Fruit fly (Drosophila melanogaster) whole organism, prepupa: Measurements from ENCODE around the gene CG4650.

Experiments
- Blimp-1 ChIP-seq: fragments of 200-800 bp; sonication (Bioruptor generic); optimal IDR thresholded peaks from 3 replicates; lab custom pipeline; 2017; ENCODE audit warnings: missing biosample characterization, missing genetic modification characterization, mild to moderate bottlenecking, moderate library complexity, missing genetic modification reagents
- CG15336 ChIP-seq: fragments of 200-800 bp; sonication (Bioruptor generic); IDR thresholded peaks from 2 replicates; pipeline ENCODE4 v1.3.6; 2022; ENCODE audit warnings: missing biosample characterization, missing genetic modification characterization
- CG16779 ChIP-seq: fragments of 200-800 bp; sonication (Bioruptor generic); optimal IDR thresholded peaks from 3 replicates; lab custom pipeline; 2017; ENCODE audit warnings: missing biosample characterization, mild to moderate bottlenecking, missing genetic modification characterization
- CG8632 ChIP-seq: fragments of 200-800 bp; sonication (Bioruptor generic); optimal IDR thresholded peaks from 3 replicates; lab custom pipeline; 2016; ENCODE audit warnings: missing biosample characterization, missing genetic modification characterization
- CG9139 ChIP-seq: fragments of 200-800 bp; sonication (Bioruptor generic); optimal IDR thresholded peaks from 3 replicates; lab custom pipeline; 2017; ENCODE audit warnings: missing biosample characterization, mild to moderate bottlenecking, missing genetic modification characterization
- Eip78C ChIP-seq: fragments of 200-800 bp; sonication (Bioruptor generic); peaks from one replicate; lab custom pipeline; 2016; ENCODE audit warnings: missing biosample characterization, missing genetic modification characterization
- Gug ChIP-seq: fragments of 200-800 bp; sonication (Bioruptor generic); IDR thresholded peaks from 2 replicates; pipeline ENCODE4 v1.3.6; 2022; ENCODE audit warnings: missing biosample characterization, missing genetic modification characterization
- Lpt ChIP-seq: fragments of 200-800 bp; sonication (Bioruptor generic); optimal IDR thresholded peaks from 3 replicates; lab custom pipeline; 2016; ENCODE audit warnings: missing biosample characterization, missing genetic modification characterization
- OdsH ChIP-seq: fragments of 200-800 bp; sonication (Bioruptor generic); optimal IDR thresholded peaks from 3 replicates; lab custom pipeline; 2016; ENCODE audit warnings: missing biosample characterization, missing genetic modification characterization
- net ChIP-seq: fragments of 200-800 bp; sonication (Bioruptor generic); optimal IDR thresholded peaks from 3 replicates; lab custom pipeline; 2016; ENCODE audit warnings: missing biosample characterization, missing genetic modification characterization
- salr ChIP-seq, 2 experiments: fragments of 200-800 bp; sonication (Bioruptor generic); optimal IDR thresholded peaks; 3 replicates each; lab custom pipeline; 2016 to 2018; ENCODE audit warnings: missing biosample characterization in 2 of 2, missing genetic modification characterization in 2 of 2, mild to moderate bottlenecking in 1 of 2
- svp ChIP-seq: fragments of 200-800 bp; sonication (Bioruptor generic); peaks from one replicate; lab custom pipeline; 2016; ENCODE audit warnings: missing biosample characterization, missing genetic modification characterization
- vri ChIP-seq: fragments of 200-800 bp; sonication (Bioruptor generic); optimal IDR thresholded peaks from 3 replicates; lab custom pipeline; 2016; ENCODE audit warnings: missing biosample characterization, mild to moderate bottlenecking, missing genetic modification characterization

- no peak for TF ChIP-seq Lpt (GFP tag; lab: Kevin White, UChicago)
- no peak for TF ChIP-seq vri (GFP tag; lab: Kevin White, UChicago)
- TF ChIP-seq salr (GFP tag; optimal IDR thresholded peaks at IDR 0.05; lab: Kevin White, UChicago): no peak
- no peak for TF ChIP-seq Gug (GFP tag; lab: Robert Waterston, UW)
- no peak for TF ChIP-seq CG9139 (GFP tag; lab: Kevin White, UChicago)
- TF ChIP-seq Blimp-1 (GFP tag; lab: Kevin White, UChicago): no peak
- TF ChIP-seq OdsH (GFP tag; lab: Kevin White, UChicago): no peak
- no peak for TF ChIP-seq CG16779
- no peak for TF ChIP-seq CG8632 (GFP tag; lab: Kevin White, UChicago)
- no peak for TF ChIP-seq svp
- TF ChIP-seq net (GFP tag; lab: Kevin White, UChicago): no peak
- no peak for TF ChIP-seq Eip78C (GFP tag; lab: Kevin White, UChicago)
- no peak for TF ChIP-seq CG15336 (GFP tag; lab: Robert Waterston, UW)
Observed at dm6 chr2L:14730077-14730476, 44.7 kb downstream of the CG4650 start, which contains the start of gene CG42685.
